Worm (Caenorhabditis elegans): ENCODE measurements around the gene srd-2.

ce11 chrII:10189369-10189768 lies 1.7 kb upstream of the srd-2 start, which contains the start of gene cdc-25.4:
- TF ChIP-seq nhr-23 (tag; optimal IDR thresholded peaks at IDR 0.05) (no peak), pqm-1 (tag; optimal IDR thresholded peaks at IDR 0.05) (no peak), snpc-4 (tag; optimal IDR thresholded peaks at IDR 0.05) (no peak)

Measured in whole organism, L3 larva.